Fruit fly (Drosophila melanogaster): ENCODE results near the gene Ac76E.

dm6 chr3L:19909234-19910053, 29.6 kb upstream of the Ac76E start:
- TF ChIP-seq CG8478 (optimal IDR thresholded peaks at IDR 0.05) (no peak), psq (optimal IDR thresholded peaks at IDR 0.05) (no peak), pan (optimal IDR thresholded peaks at IDR 0.05) (no peak), EcR (GFP tag; optimal IDR thresholded peaks at IDR 0.05) (no peak), usp (GFP tag; optimal IDR thresholded peaks at IDR 0.05) (no peak)
